Fruit fly (Drosophila melanogaster) whole organism, prepupa: Measurements from ENCODE around the gene CG2962.

Experiments
- Blimp-1 ChIP-seq: fragments of 200-800 bp; sonication (Bioruptor generic); optimal IDR thresholded peaks from 3 replicates; lab custom pipeline; 2017; ENCODE audit warnings: missing biosample characterization, missing genetic modification characterization, mild to moderate bottlenecking, moderate library complexity, missing genetic modification reagents
- CG10631 ChIP-seq: fragments of 200-800 bp; sonication (Bioruptor generic); optimal IDR thresholded peaks from 2 replicates; lab custom pipeline; 2016; ENCODE audit warnings: missing biosample characterization, missing genetic modification characterization
- CG10669 ChIP-seq: fragments of 200-800 bp; sonication (Bioruptor generic); optimal IDR thresholded peaks from 3 replicates; lab custom pipeline; 2018; ENCODE audit warnings: missing biosample characterization, mild to moderate bottlenecking, missing genetic modification characterization, moderate library complexity
- CG11762 ChIP-seq: fragments of 200-800 bp; sonication (Bioruptor generic); optimal IDR thresholded peaks from 3 replicates; lab custom pipeline; 2016; ENCODE audit warnings: missing biosample characterization, missing genetic modification characterization; ENCODE audit not compliant: insufficient read depth
- CG11902 ChIP-seq: fragments of 200-800 bp; sonication (Bioruptor generic); optimal IDR thresholded peaks from 3 replicates; lab custom pipeline; 2016; ENCODE audit warnings: missing biosample characterization, missing genetic modification characterization
- CG15336 ChIP-seq: fragments of 200-800 bp; sonication (Bioruptor generic); IDR thresholded peaks from 2 replicates; pipeline ENCODE4 v1.3.6; 2022; ENCODE audit warnings: missing biosample characterization, missing genetic modification characterization
- CG1621 ChIP-seq: fragments of 200-800 bp; sonication (Bioruptor generic); optimal IDR thresholded peaks from 3 replicates; lab custom pipeline; 2018; ENCODE audit warnings: missing biosample characterization, mild to moderate bottlenecking, missing genetic modification characterization
- CG16779 ChIP-seq: fragments of 200-800 bp; sonication (Bioruptor generic); optimal IDR thresholded peaks from 3 replicates; lab custom pipeline; 2017; ENCODE audit warnings: missing biosample characterization, mild to moderate bottlenecking, missing genetic modification characterization
- CG3032 ChIP-seq: fragments of 200-800 bp; optimal IDR thresholded peaks from 2 replicates; lab custom pipeline; 2019; ENCODE audit warnings: missing biosample characterization, mild to moderate bottlenecking, missing genetic modification characterization, moderate library complexity
- CG32006 ChIP-seq: fragments of 200-800 bp; sonication (Bioruptor generic); optimal IDR thresholded peaks from 3 replicates; lab custom pipeline; 2017; ENCODE audit warnings: missing biosample characterization, mild to moderate bottlenecking, missing genetic modification characterization
- CG34406 ChIP-seq: fragments of 200-800 bp; sonication (Bioruptor generic); optimal IDR thresholded peaks from 3 replicates; lab custom pipeline; 2016; ENCODE audit warnings: missing biosample characterization, missing genetic modification characterization
- CG3919 ChIP-seq: fragments of 200-800 bp; sonication (Bioruptor generic); optimal IDR thresholded peaks from 3 replicates; lab custom pipeline; 2016; ENCODE audit warnings: missing biosample characterization, missing genetic modification characterization
- CG4318 ChIP-seq: fragments of 200-800 bp; sonication (Bioruptor generic); optimal IDR thresholded peaks from 3 replicates; lab custom pipeline; 2017; ENCODE audit warnings: missing biosample characterization, mild to moderate bottlenecking, missing genetic modification characterization
- CG6276 ChIP-seq: fragments of 200-800 bp; sonication (Bioruptor generic); optimal IDR thresholded peaks from 2 replicates; lab custom pipeline; 2017; ENCODE audit warnings: missing biosample characterization, mild to moderate bottlenecking, missing genetic modification characterization
- CG6792 ChIP-seq: fragments of 200-800 bp; sonication (Bioruptor generic); optimal IDR thresholded peaks from 3 replicates; lab custom pipeline; 2016; ENCODE audit warnings: missing biosample characterization, missing genetic modification characterization
- CG6808 ChIP-seq: fragments of 200-800 bp; sonication (Bioruptor generic); optimal IDR thresholded peaks from 3 replicates; lab custom pipeline; 2017; ENCODE audit warnings: missing biosample characterization, missing genetic modification characterization, mild to moderate bottlenecking, moderate library complexity, missing genetic modification reagents
- CG6854 ChIP-seq: fragments of 200-800 bp; sonication (Bioruptor generic); optimal IDR thresholded peaks from 2 replicates; lab custom pipeline; 2017; ENCODE audit warnings: missing biosample characterization, mild to moderate bottlenecking, missing genetic modification characterization
- CG7368 ChIP-seq: fragments of 200-800 bp; sonication (Bioruptor generic); optimal IDR thresholded peaks from 3 replicates; lab custom pipeline; 2016; ENCODE audit warnings: missing biosample characterization, missing genetic modification characterization
- CG8119 ChIP-seq: fragments of 200-800 bp; sonication (Bioruptor generic); IDR thresholded peaks from 3 replicates; pipeline ENCODE4 v1.3.6; 2022; ENCODE audit warnings: missing biosample characterization, missing genetic modification characterization
- CG8319 ChIP-seq: fragments of 200-800 bp; sonication (Bioruptor generic); optimal IDR thresholded peaks from 3 replicates; lab custom pipeline; 2016; ENCODE audit warnings: missing biosample characterization, missing genetic modification characterization
- CG8632 ChIP-seq: fragments of 200-800 bp; sonication (Bioruptor generic); optimal IDR thresholded peaks from 3 replicates; lab custom pipeline; 2016; ENCODE audit warnings: missing biosample characterization, missing genetic modification characterization
- CG9139 ChIP-seq: fragments of 200-800 bp; sonication (Bioruptor generic); optimal IDR thresholded peaks from 3 replicates; lab custom pipeline; 2017; ENCODE audit warnings: missing biosample characterization, mild to moderate bottlenecking, missing genetic modification characterization
- Eip75B ChIP-seq: fragments of 200-800 bp; sonication (Bioruptor generic); optimal IDR thresholded peaks from 3 replicates; lab custom pipeline; 2016; ENCODE audit warnings: missing biosample characterization, missing genetic modification characterization
- Eip78C ChIP-seq: fragments of 200-800 bp; sonication (Bioruptor generic); peaks from one replicate; lab custom pipeline; 2016; ENCODE audit warnings: missing biosample characterization, missing genetic modification characterization
- Eip93F ChIP-seq: fragments of 200-800 bp; sonication (Bioruptor generic); optimal IDR thresholded peaks from 2 replicates; lab custom pipeline; 2016; ENCODE audit warnings: missing biosample characterization, mild to moderate bottlenecking, missing genetic modification characterization
- Ets21C ChIP-seq: fragments of 200-800 bp; sonication (Bioruptor generic); optimal IDR thresholded peaks from 3 replicates; lab custom pipeline; 2016; ENCODE audit warnings: missing biosample characterization, missing genetic modification characterization
- Ets96B ChIP-seq: fragments of 200-800 bp; optimal IDR thresholded peaks from 2 replicates; lab custom pipeline; 2019; ENCODE audit warnings: missing biosample characterization, mild to moderate bottlenecking, missing genetic modification characterization, moderate library complexity
- Gug ChIP-seq: fragments of 200-800 bp; sonication (Bioruptor generic); IDR thresholded peaks from 2 replicates; pipeline ENCODE4 v1.3.6; 2022; ENCODE audit warnings: missing biosample characterization, missing genetic modification characterization
- Hr38 ChIP-seq: sonication (Bioruptor generic); optimal IDR thresholded peaks from 2 replicates; lab custom pipeline; 2016; ENCODE audit warnings: missing biosample characterization, missing genetic modification characterization
- Lpt ChIP-seq: fragments of 200-800 bp; sonication (Bioruptor generic); optimal IDR thresholded peaks from 3 replicates; lab custom pipeline; 2016; ENCODE audit warnings: missing biosample characterization, missing genetic modification characterization
- Met ChIP-seq: fragments of 200-800 bp; sonication (Bioruptor generic); optimal IDR thresholded peaks from 3 replicates; lab custom pipeline; 2016; ENCODE audit warnings: missing biosample characterization, missing genetic modification characterization
- OdsH ChIP-seq: fragments of 200-800 bp; sonication (Bioruptor generic); optimal IDR thresholded peaks from 3 replicates; lab custom pipeline; 2016; ENCODE audit warnings: missing biosample characterization, missing genetic modification characterization
- Smox ChIP-seq: fragments of 200-800 bp; sonication (Bioruptor generic); optimal IDR thresholded peaks from 3 replicates; lab custom pipeline; 2016; ENCODE audit warnings: missing biosample characterization, missing genetic modification characterization
- Sox102F ChIP-seq: fragments of 200-800 bp; sonication (Bioruptor generic); optimal IDR thresholded peaks from 2 replicates; lab custom pipeline; 2016; ENCODE audit warnings: missing biosample characterization, mild to moderate bottlenecking, missing genetic modification characterization
- achi ChIP-seq: fragments of 200-800 bp; sonication (Bioruptor generic); optimal IDR thresholded peaks from 3 replicates; lab custom pipeline; 2016; ENCODE audit warnings: missing biosample characterization, missing genetic modification characterization
- acj6 ChIP-seq: fragments of 200-800 bp; sonication (Bioruptor generic); optimal IDR thresholded peaks from 3 replicates; lab custom pipeline; 2016; ENCODE audit warnings: missing biosample characterization, missing genetic modification characterization
- dac ChIP-seq: fragments of 200-800 bp; sonication (Bioruptor generic); optimal IDR thresholded peaks from 2 replicates; lab custom pipeline; 2017; ENCODE audit warnings: missing biosample characterization, mild to moderate bottlenecking, missing genetic modification characterization
- dsx ChIP-seq: fragments of 200-800 bp; optimal IDR thresholded peaks from 3 replicates; lab custom pipeline; 2019; ENCODE audit warnings: missing biosample characterization, mild to moderate bottlenecking, missing genetic modification characterization, moderate library complexity; ENCODE audit not compliant: poor library complexity, severe bottlenecking
- eg ChIP-seq: fragments of 200-800 bp; sonication (Bioruptor generic); IDR thresholded peaks from 3 replicates; pipeline ENCODE4 v1.3.6; 2022; ENCODE audit warnings: missing biosample characterization, missing genetic modification characterization
- esn ChIP-seq: fragments of 200-800 bp; sonication (Bioruptor generic); optimal IDR thresholded peaks from 2 replicates; lab custom pipeline; 2016; ENCODE audit warnings: missing biosample characterization, mild to moderate bottlenecking, missing genetic modification characterization, moderate library complexity
- fkh ChIP-seq: fragments of 200-800 bp; sonication (Bioruptor generic); optimal IDR thresholded peaks from 3 replicates; lab custom pipeline; 2017; ENCODE audit warnings: missing biosample characterization, mild to moderate bottlenecking, missing genetic modification characterization, moderate library complexity
- net ChIP-seq: fragments of 200-800 bp; sonication (Bioruptor generic); optimal IDR thresholded peaks from 3 replicates; lab custom pipeline; 2016; ENCODE audit warnings: missing biosample characterization, missing genetic modification characterization
- pdm3 ChIP-seq: fragments of 200-800 bp; sonication (Bioruptor generic); optimal IDR thresholded peaks from 3 replicates; lab custom pipeline; 2016; ENCODE audit warnings: missing biosample characterization, missing genetic modification characterization
- salr ChIP-seq, 2 experiments: fragments of 200-800 bp; sonication (Bioruptor generic); optimal IDR thresholded peaks; 3 replicates each; lab custom pipeline; 2016 to 2018; ENCODE audit warnings: missing biosample characterization in 2 of 2, missing genetic modification characterization in 2 of 2, mild to moderate bottlenecking in 1 of 2
- spab ChIP-seq: fragments of 200-800 bp; sonication (Bioruptor generic); optimal IDR thresholded peaks from 2 replicates; lab custom pipeline; 2017; ENCODE audit warnings: missing biosample characterization, mild to moderate bottlenecking, missing genetic modification characterization, missing genetic modification reagents
- ss ChIP-seq, 2 experiments: fragments of 200-800 bp; sonication (Bioruptor generic); optimal IDR thresholded peaks; 2 replicates in 1 of 2; 3 replicates in 1 of 2; lab custom pipeline; 2017 to 2018; ENCODE audit warnings: mild to moderate bottlenecking in 2 of 2, missing biosample characterization in 2 of 2, missing genetic modification characterization in 2 of 2, moderate library complexity in 1 of 2
- svp ChIP-seq: fragments of 200-800 bp; sonication (Bioruptor generic); peaks from one replicate; lab custom pipeline; 2016; ENCODE audit warnings: missing biosample characterization, missing genetic modification characterization
- topi ChIP-seq: fragments of 200-800 bp; sonication (Bioruptor generic); optimal IDR thresholded peaks from 3 replicates; lab custom pipeline; 2016; ENCODE audit warnings: missing biosample characterization, missing genetic modification characterization
- vri ChIP-seq: fragments of 200-800 bp; sonication (Bioruptor generic); optimal IDR thresholded peaks from 3 replicates; lab custom pipeline; 2016; ENCODE audit warnings: missing biosample characterization, mild to moderate bottlenecking, missing genetic modification characterization

The CG2962 gene

dm6 chrX:10216634-10217239 lies at the start of gene CG2962:
Gene CG2962, minus strand, starts transcription at chrX:10216642.
- TF ChIP-seq CG32006 (GFP tag; lab: Kevin White, UChicago) (no peak), Blimp-1 (GFP tag; lab: Kevin White, UChicago) (peak; percentile 13)

- TF ChIP-seq CG10631: peak; percentile 6
- peak; percentile 79 for TF ChIP-seq CG9139 (GFP tag; lab: Kevin White, UChicago)
- peak; percentile 76 for TF ChIP-seq svp (GFP tag; lab: Kevin White, UChicago)
- TF ChIP-seq spab: peak; percentile 70
- no peak for TF ChIP-seq CG34406 (GFP tag; lab: Kevin White, UChicago)
- peak; percentile 65 for TF ChIP-seq vri (GFP tag; lab: Kevin White, UChicago)
- peak; percentile 19 for TF ChIP-seq CG8632
- TF ChIP-seq CG6276: peak; percentile 86
- TF ChIP-seq CG11902 (GFP tag; lab: Kevin White, UChicago): no peak
- peak; percentile 78 for TF ChIP-seq Eip93F (GFP tag; lab: Kevin White, UChicago)
- TF ChIP-seq Lpt: peak; percentile 16
- TF ChIP-seq OdsH (GFP tag; lab: Kevin White, UChicago): peak; percentile 5
- no peak for TF ChIP-seq CG1621 (tag; lab: Kevin White, UChicago)
- no peak for TF ChIP-seq dac (GFP tag; lab: Kevin White, UChicago)
- no peak for TF ChIP-seq Eip75B (GFP tag; lab: Kevin White, UChicago)
- TF ChIP-seq CG4318 (GFP tag; lab: Kevin White, UChicago): no peak
- TF ChIP-seq ss (GFP tag; optimal IDR thresholded peaks at IDR 0.05; lab: Kevin White, UChicago): peak; percentile 91 to 93
- no peak for TF ChIP-seq CG7368
- TF ChIP-seq Ets96B (tag; lab: Kevin White, UChicago): peak; percentile 56
- peak; percentile 74 for TF ChIP-seq Eip78C (GFP tag; lab: Kevin White, UChicago)
- 0 out of 3 replicates have a peak, but pooled peaks have one; percentile 43 for TF ChIP-seq CG8119
- peak; percentile 59 for TF ChIP-seq topi (GFP tag; lab: Kevin White, UChicago)
- no peak for TF ChIP-seq Hr38 (GFP tag; lab: Kevin White, UChicago)
- TF ChIP-seq Ets21C: no peak
- peak; percentile 78 for TF ChIP-seq Sox102F
- peak; percentile 56 for TF ChIP-seq CG10669 (GFP tag; lab: Kevin White, UChicago)
- no peak for TF ChIP-seq CG32006 (GFP tag; lab: Kevin White, UChicago)
- peak; percentile 9 for TF ChIP-seq CG6792
- TF ChIP-seq CG15336 (GFP tag; lab: Robert Waterston, UW): no peak
- TF ChIP-seq Gug (GFP tag; lab: Robert Waterston, UW): no peak
- TF ChIP-seq Smox: peak; percentile 50
- no peak for TF ChIP-seq acj6 (GFP tag; lab: Kevin White, UChicago)
- TF ChIP-seq Met (GFP tag; lab: Kevin White, UChicago): peak; percentile 63
- TF ChIP-seq pdm3: peak; percentile 48
- no peak for TF ChIP-seq CG11762 (GFP tag; lab: Kevin White, UChicago)
- TF ChIP-seq CG3919 (GFP tag; lab: Kevin White, UChicago): peak; percentile 37
- peak; percentile 70 for TF ChIP-seq dsx (GFP tag; lab: Kevin White, UChicago)
- TF ChIP-seq CG16779 (tag; lab: Kevin White, UChicago): peak; percentile 72
- no peak; the same call in 1 of the 3 replicates for TF ChIP-seq eg (GFP tag; lab: Robert Waterston, UW)
- peak; percentile 51 for TF ChIP-seq achi (GFP tag; lab: Kevin White, UChicago)
- TF ChIP-seq esn (GFP tag; lab: Kevin White, UChicago): peak; percentile 28
- no peak for TF ChIP-seq fkh (GFP tag; lab: Kevin White, UChicago)
- TF ChIP-seq CG8319 (GFP tag; lab: Kevin White, UChicago): no peak
- peak; percentile 84 for TF ChIP-seq CG6854 (GFP tag; lab: Kevin White, UChicago)
- TF ChIP-seq salr (GFP tag; optimal IDR thresholded peaks at IDR 0.05; lab: Kevin White, UChicago): peak in 1 of 2 experiments; percentile 59
- TF ChIP-seq net (GFP tag; lab: Kevin White, UChicago): peak; percentile 70
- no peak for TF ChIP-seq CG3032 (tag; lab: Kevin White, UChicago)
- peak; percentile 51 for TF ChIP-seq Blimp-1 (GFP tag; lab: Kevin White, UChicago)
- peak; percentile 76 for TF ChIP-seq CG6808 (GFP tag; lab: Kevin White, UChicago)
These were observed 49.6 kb upstream of the CG2962 start for dm6 chrX:10266018-10266384.
